Worm (Caenorhabditis elegans) whole organism, L4 larva: Measurements from ENCODE around the gene fbxa-102.
A peak's percentile ranks its signal among the peaks of the same experiment; 100 is the strongest.

Source experiments
- F37D6.2 ChIP-seq: sonication (generic microtip); optimal IDR thresholded peaks from 2 replicates; lab custom pipeline; 2016; ENCODE audit warnings: mild to moderate bottlenecking, missing genetic modification characterization, missing compliant biosample characterization
- F44E2.7 ChIP-seq: fragments of 200-800 bp; sonication (Bioruptor generic); IDR thresholded peaks from 2 replicates; pipeline ENCODE4 v2.1.2; 2022; ENCODE audit warnings: missing genetic modification characterization, missing compliant biosample characterization
- T20F7.1 ChIP-seq: fragments of 200-800 bp; sonication (Bioruptor generic); optimal IDR thresholded peaks from 2 replicates; lab custom pipeline; 2018; ENCODE audit warnings: mild to moderate bottlenecking, missing genetic modification characterization, missing compliant biosample characterization
- T26A8.4 ChIP-seq: fragments of 200-800 bp; sonication (Bioruptor generic); IDR thresholded peaks from 2 replicates; pipeline ENCODE4 v1.3.6; 2022; ENCODE audit warnings: missing genetic modification characterization, missing compliant biosample characterization
- Y105C5A.15 ChIP-seq: fragments of 200-800 bp; sonication (Bioruptor generic); IDR thresholded peaks from 2 replicates; pipeline ENCODE4 v1.3.6; 2022; ENCODE audit warnings: missing genetic modification characterization, missing compliant biosample characterization
- Y48G9A.11 ChIP-seq: fragments of 200-800 bp; sonication (Bioruptor generic); IDR thresholded peaks from 2 replicates; pipeline ENCODE4 v1.3.6; 2022; ENCODE audit warnings: missing genetic modification reagents, missing genetic modification characterization, missing compliant biosample characterization
- Y75B8A.6 ChIP-seq: fragments of 200-800 bp; sonication (Bioruptor generic); IDR thresholded peaks from 2 replicates; pipeline ENCODE4 v1.3.6; 2022; ENCODE audit warnings: missing genetic modification reagents, missing genetic modification characterization, missing compliant biosample characterization
- aha-1 ChIP-seq: fragments of 150-350 bp; peaks from one replicate; lab custom pipeline; 2014; ENCODE audit warnings: missing biosample characterization, missing genetic modification characterization
- ama-1 ChIP-seq: fragments of 150-350 bp; optimal IDR thresholded peaks from 2 replicates; lab custom pipeline; 2014; ENCODE audit warnings: inconsistent platforms, mixed read lengths
- attf-4 ChIP-seq: sonication (generic microtip); optimal IDR thresholded peaks from 3 replicates; lab custom pipeline; 2017; ENCODE audit warnings: missing biosample characterization, missing genetic modification characterization
- ceh-32 ChIP-seq: sonication (generic microtip); optimal IDR thresholded peaks from 2 replicates; lab custom pipeline; 2016; ENCODE audit warnings: mild to moderate bottlenecking, missing genetic modification characterization, missing compliant biosample characterization; ENCODE audit not compliant: poor library complexity
- ceh-44 ChIP-seq: fragments of 200-800 bp; sonication (Bioruptor generic); IDR thresholded peaks from 2 replicates; pipeline ENCODE4 v1.3.6; 2022; ENCODE audit warnings: missing genetic modification reagents, missing genetic modification characterization, missing compliant biosample characterization
- cey-2 ChIP-seq: sonication (generic microtip); optimal IDR thresholded peaks from 3 replicates; lab custom pipeline; 2017; ENCODE audit warnings: missing genetic modification characterization, mild to moderate bottlenecking, missing compliant biosample characterization, antibody characterized with exemption, borderline replicate concordance; ENCODE audit not compliant: insufficient read depth
- ctbp-1 ChIP-seq: fragments of 200-800 bp; sonication (Bioruptor generic); IDR thresholded peaks from 2 replicates; pipeline ENCODE4 v1.3.6; 2022; ENCODE audit warnings: missing genetic modification reagents, missing genetic modification characterization, missing compliant biosample characterization
- daf-12 ChIP-seq: fragments of 150-350 bp; optimal IDR thresholded peaks from 2 replicates; lab custom pipeline; 2014; ENCODE audit warnings: missing biosample characterization, missing genetic modification reagents, missing genetic modification characterization
- dmd-8 ChIP-seq: fragments of 200-800 bp; sonication (Bioruptor generic); IDR thresholded peaks from 2 replicates; pipeline ENCODE4 v1.3.6; 2022; ENCODE audit warnings: missing genetic modification characterization, missing compliant biosample characterization
- dmd-9 ChIP-seq: fragments of 200-800 bp; sonication (Bioruptor generic); IDR thresholded peaks from 2 replicates; pipeline ENCODE4 v1.3.6; 2022; ENCODE audit warnings: missing genetic modification reagents, missing genetic modification characterization, missing compliant biosample characterization
- egl-27 ChIP-seq: sonication (generic microtip); optimal IDR thresholded peaks from 3 replicates; lab custom pipeline; 2017; ENCODE audit warnings: missing biosample characterization, missing genetic modification reagents, missing genetic modification characterization
- fkh-10 ChIP-seq: fragments of 150-350 bp; optimal IDR thresholded peaks from 2 replicates; lab custom pipeline; 2014; ENCODE audit warnings: missing biosample characterization, missing genetic modification reagents, missing genetic modification characterization
- fos-1 ChIP-seq: fragments of 150-350 bp; optimal IDR thresholded peaks from 2 replicates; lab custom pipeline; 2014; ENCODE audit warnings: missing biosample characterization, missing genetic modification characterization
- hlh-30 ChIP-seq: sonication (generic microtip); optimal IDR thresholded peaks from 2 replicates; lab custom pipeline; 2017; ENCODE audit warnings: antibody characterized with exemption, mild to moderate bottlenecking, missing genetic modification characterization, missing compliant biosample characterization; ENCODE audit not compliant: insufficient read depth
- lin-1 ChIP-seq: fragments of 200-800 bp; sonication (Bioruptor generic); IDR thresholded peaks from 2 replicates; pipeline ENCODE4 v1.3.6; 2022; ENCODE audit warnings: missing genetic modification reagents, missing genetic modification characterization, missing compliant biosample characterization
- lin-38 ChIP-seq: fragments of 200-800 bp; sonication (Bioruptor generic); IDR thresholded peaks from 2 replicates; pipeline ENCODE4 v1.3.6; 2022; ENCODE audit warnings: missing genetic modification reagents, missing genetic modification characterization, missing compliant biosample characterization
- lir-3 ChIP-seq: sonication (generic microtip); optimal IDR thresholded peaks from 2 replicates; lab custom pipeline; 2016; ENCODE audit warnings: mild to moderate bottlenecking, missing genetic modification characterization, missing compliant biosample characterization
- lsy-2 ChIP-seq, 2 experiments: fragments of 150-350 bp in 1 of 2; sonication (generic microtip) in 1 of 2; optimal IDR thresholded peaks; 2 replicates each; lab custom pipeline; 2014 to 2017; ENCODE audit warnings: missing biosample characterization in 2 of 2, missing genetic modification characterization in 2 of 2
- madf-9 ChIP-seq: fragments of 200-800 bp; sonication (Bioruptor generic); conservative IDR thresholded peaks from 2 replicates; pipeline ENCODE4 v1.3.6; 2022; ENCODE audit warnings: missing genetic modification reagents, missing genetic modification characterization, missing compliant biosample characterization
- mdl-1 ChIP-seq, 2 experiments: fragments of 150-350 bp in 1 of 2; sonication (generic microtip) in 1 of 2; optimal IDR thresholded peaks; 2 replicates each; lab custom pipeline; 2014 to 2017; ENCODE audit warnings: missing biosample characterization in 2 of 2, missing genetic modification characterization in 2 of 2
- nhr-237 ChIP-seq: sonication (generic microtip); optimal IDR thresholded peaks from 2 replicates; lab custom pipeline; 2017; ENCODE audit warnings: missing biosample characterization, missing genetic modification characterization
- nhr-42 ChIP-seq: fragments of 200-800 bp; sonication (Bioruptor generic); IDR thresholded peaks from 2 replicates; pipeline ENCODE4 v1.3.6; 2022; ENCODE audit warnings: missing genetic modification characterization, missing compliant biosample characterization
- php-3 ChIP-seq: fragments of 200-800 bp; sonication (Bioruptor generic); IDR thresholded peaks from 2 replicates; pipeline ENCODE4 v1.3.6; 2022; ENCODE audit warnings: missing genetic modification reagents, missing genetic modification characterization, missing compliant biosample characterization
- pqm-1 ChIP-seq: sonication (generic microtip); optimal IDR thresholded peaks from 2 replicates; lab custom pipeline; 2017; ENCODE audit warnings: missing biosample characterization, missing genetic modification characterization
- rbr-2 ChIP-seq: sonication (generic microtip); optimal IDR thresholded peaks from 2 replicates; lab custom pipeline; 2016; ENCODE audit warnings: missing genotype, missing genetic modification characterization, missing compliant biosample characterization
- set-16 ChIP-seq: fragments of 200-800 bp; sonication (Bioruptor generic); IDR thresholded peaks from 2 replicates; pipeline ENCODE4 v1.3.6; 2022; ENCODE audit warnings: missing genetic modification reagents, missing genetic modification characterization, missing compliant biosample characterization
- spr-1 ChIP-seq: sonication (generic microtip); optimal IDR thresholded peaks from 2 replicates; lab custom pipeline; 2016; ENCODE audit warnings: mild to moderate bottlenecking, missing genetic modification characterization, missing compliant biosample characterization
- tag-97 ChIP-seq: fragments of 200-800 bp; sonication (Bioruptor generic); IDR thresholded peaks from 2 replicates; pipeline ENCODE4 v1.3.6; 2022; ENCODE audit warnings: missing genetic modification characterization, missing compliant biosample characterization
- unc-130 ChIP-seq: sonication (generic microtip); optimal IDR thresholded peaks from 2 replicates; lab custom pipeline; 2016; ENCODE audit warnings: missing genetic modification reagents, missing genetic modification characterization, missing compliant biosample characterization
- vab-7 ChIP-seq: fragments of 200-800 bp; sonication (Bioruptor generic); IDR thresholded peaks from 2 replicates; pipeline ENCODE4 v1.3.6; 2022; ENCODE audit warnings: missing genetic modification reagents, missing genetic modification characterization, missing compliant biosample characterization
- zag-1 ChIP-seq: fragments of 150-350 bp; optimal IDR thresholded peaks from 2 replicates; lab custom pipeline; 2014; ENCODE audit warnings: missing biosample characterization, missing genetic modification characterization
- zip-11 ChIP-seq: fragments of 200-800 bp; sonication (Bioruptor generic); IDR thresholded peaks from 2 replicates; pipeline ENCODE4 v1.3.6; 2022; ENCODE audit warnings: missing genetic modification characterization, missing compliant biosample characterization

Gene fbxa-102

ce11 chrV:17476490-17476889 lies 17.1 kb downstream of the fbxa-102 start, which contains the start of gene srbc-61:
Gene srbc-61 (plus strand): TSS chrV:17476790.
- TF ChIP-seq attf-4 (tag; lab: Kevin White, UChicago) (no peak), unc-130 (no peak), lin-1 (GFP tag; lab: Robert Waterston, UW) (no peak)

ce11 chrV:17473699-17474098 lies 19.9 kb downstream of the fbxa-102 start, which contains the start of gene srh-123:
Gene srh-123 (plus strand): TSS chrV:17473999.
- TF ChIP-seq nhr-42 = no peak
- TF ChIP-seq egl-27 = no peak
- TF ChIP-seq daf-12 (tag; lab: Kevin White, UChicago) = no peak
- TF ChIP-seq lin-38 = no peak
- no peak for TF ChIP-seq nhr-237 (tag; lab: Kevin White, UChicago)
- no peak for TF ChIP-seq F44E2.7 (GFP tag; lab: Robert Waterston, UW)

ce11 chrV:17471564-17471963 lies 22.1 kb downstream of the fbxa-102 start, which contains the start of gene srh-235:
Gene srh-235 (minus strand): TSS chrV:17471664.
- TF ChIP-seq fkh-10 (no peak), cey-2 (tag; lab: Kevin White, UChicago) (no peak), lin-38 (no peak), mdl-1 (tag; optimal IDR thresholded peaks at IDR 0.05; lab: Kevin White, UChicago) (no peak), F37D6.2 (no peak), rbr-2 (tag; lab: Kevin White, UChicago) (no peak), madf-9 (GFP tag; lab: Robert Waterston, UW) (no peak), T26A8.4 (GFP tag; lab: Robert Waterston, UW) (no peak), Y105C5A.15 (GFP tag; lab: Robert Waterston, UW) (no peak), vab-7 (no peak), spr-1 (tag; lab: Kevin White, UChicago) (no peak), tag-97 (GFP tag; lab: Robert Waterston, UW) (no peak), lir-3 (no peak), aha-1 (tag; lab: Kevin White, UChicago) (no peak), ctbp-1 (GFP tag; lab: Robert Waterston, UW) (no peak), Y48G9A.11 (GFP tag; lab: Robert Waterston, UW) (no peak), fos-1 (tag; lab: Kevin White, UChicago) (no peak), ama-1 (lab: Kevin White, UChicago) (no peak)

- no peak for TF ChIP-seq dmd-9 (GFP tag; lab: Robert Waterston, UW)
- no peak for TF ChIP-seq ama-1 (lab: Kevin White, UChicago)
- TF ChIP-seq ceh-32 = no peak
- no peak for TF ChIP-seq zip-11 (GFP tag; lab: Robert Waterston, UW)
- TF ChIP-seq, all 104 proteins: peak for 0
Observed at ce11 chrV:17469180-17469579, 24.5 kb downstream of the fbxa-102 start, which contains the start of gene F20E11.17. Gene F20E11.17 (minus strand): TSS chrV:17469280.

- TF ChIP-seq set-16 (GFP tag; lab: Robert Waterston, UW) = peak; percentile 76
- TF ChIP-seq mdl-1 (tag; optimal IDR thresholded peaks at IDR 0.05; lab: Kevin White, UChicago) = no peak
Observed at ce11 chrV:17467881-17468280, 25.8 kb downstream of the fbxa-102 start.

- TF ChIP-seq dmd-8 (GFP tag; lab: Robert Waterston, UW) (no peak), spr-1 (tag; lab: Kevin White, UChicago) (no peak), lsy-2 (tag; optimal IDR thresholded peaks at IDR 0.05; lab: Kevin White, UChicago) (no peak), pqm-1 (tag; lab: Kevin White, UChicago) (no peak), lin-38 (no peak), php-3 (GFP tag; lab: Robert Waterston, UW) (no peak), zag-1 (tag; lab: Kevin White, UChicago) (no peak), T20F7.1 (GFP tag; lab: Kevin White, UChicago) (no peak), hlh-30 (tag; lab: Kevin White, UChicago) (no peak), Y75B8A.6 (GFP tag; lab: Robert Waterston, UW) (no peak), ceh-44 (GFP tag; lab: Robert Waterston, UW) (no peak)
Observed at ce11 chrV:17466751-17467150, 26.9 kb downstream of the fbxa-102 start, which contains the start of gene srw-72. Gene srw-72 (plus strand): TSS chrV:17467051.
